Fruit fly (Drosophila melanogaster): ENCODE results near the gene GlcAT-S.
A peak's percentile ranks its signal among the peaks of the same experiment; 100 is the strongest.

Gene GlcAT-S

dm6 chr2L:9613922-9614321 is 2.3 kb upstream of the GlcAT-S start:
- TF ChIP-seq kay (GFP tag; ENCODE audit: borderline replicate concordance), result peak; percentile 84
- peak; percentile 11 for TF ChIP-seq CG7101 (tag; optimal IDR thresholded peaks at IDR 0.05)
- TF ChIP-seq CG33017 (tag; optimal IDR thresholded peaks at IDR 0.05), result no peak
- TF ChIP-seq CG1620 (GFP tag; optimal IDR thresholded peaks at IDR 0.05), result no peak

- no peak for TF ChIP-seq tj (GFP tag; optimal IDR thresholded peaks at IDR 0.05)
- no peak for TF ChIP-seq CG7101 (tag; optimal IDR thresholded peaks at IDR 0.05)
- no peak for TF ChIP-seq kay (GFP tag; ENCODE audit: borderline replicate concordance)
- TF ChIP-seq cic (GFP tag; optimal IDR thresholded peaks at IDR 0.05), result peak; percentile 40
- TF ChIP-seq CG33017 (tag; optimal IDR thresholded peaks at IDR 0.05), result no peak
- TF ChIP-seq Crg-1 (GFP tag; optimal IDR thresholded peaks at IDR 0.05), result no peak
- no peak for TF ChIP-seq Hr96 (GFP tag; optimal IDR thresholded peaks at IDR 0.05)
- TF ChIP-seq CG11617 (GFP tag; optimal IDR thresholded peaks at IDR 0.05), result no peak
- no peak for TF ChIP-seq bab1 (GFP tag; optimal IDR thresholded peaks at IDR 0.05)
- TF ChIP-seq toe (GFP tag; optimal IDR thresholded peaks at IDR 0.05), result no peak
- TF ChIP-seq CG7045 (GFP tag; optimal IDR thresholded peaks at IDR 0.05), result no peak
- no peak for TF ChIP-seq CG1620 (GFP tag; optimal IDR thresholded peaks at IDR 0.05)
- TF ChIP-seq CG5204 (GFP tag; optimal IDR thresholded peaks at IDR 0.05), result no peak
- TF ChIP-seq CG12768 (GFP tag; optimal IDR thresholded peaks at IDR 0.05), result no peak
- no peak for TF ChIP-seq ovo (GFP tag; optimal IDR thresholded peaks at IDR 0.05)
- TF ChIP-seq cnc (optimal IDR thresholded peaks at IDR 0.05), result peak in 1 of 2 experiments; percentile 54
- TF ChIP-seq Clk (GFP tag; optimal IDR thresholded peaks at IDR 0.05), result no peak
Measured at dm6 chr2L:9614674-9615258, 1.5 kb upstream of the GlcAT-S start.

DNA sequence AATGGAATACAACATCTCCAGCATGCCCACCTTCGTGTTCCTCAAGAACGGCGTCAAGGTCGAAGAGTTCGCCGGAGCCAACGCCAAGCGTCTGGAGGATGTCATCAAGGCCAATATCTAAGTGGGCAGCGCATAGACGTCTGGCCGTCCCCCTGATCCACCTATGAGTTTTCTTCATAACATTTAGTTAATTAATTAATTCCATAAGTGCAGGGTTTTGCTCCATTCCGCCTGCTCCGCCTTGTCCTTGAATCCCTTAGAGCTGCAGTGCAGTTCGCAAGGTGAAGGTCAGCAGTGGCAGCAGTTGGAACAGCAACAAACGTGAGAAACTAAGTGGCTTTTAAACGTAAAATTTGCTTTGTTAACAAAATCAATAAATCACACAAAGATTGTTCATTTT is 708 bp upstream of the GlcAT-S start:
- TF ChIP-seq ovo (GFP tag; optimal IDR thresholded peaks at IDR 0.05) (no peak), CG5204 (GFP tag; optimal IDR thresholded peaks at IDR 0.05) (no peak), kay (GFP tag; ENCODE audit: borderline replicate concordance) (no peak), bab1 (GFP tag; optimal IDR thresholded peaks at IDR 0.05) (no peak), Clk (GFP tag; optimal IDR thresholded peaks at IDR 0.05) (no peak), cnc (optimal IDR thresholded peaks at IDR 0.05) (no peak), CG7101 (tag; optimal IDR thresholded peaks at IDR 0.05) (no peak), CG7045 (GFP tag; optimal IDR thresholded peaks at IDR 0.05) (no peak), cic (GFP tag; optimal IDR thresholded peaks at IDR 0.05) (no peak), CG12768 (GFP tag; optimal IDR thresholded peaks at IDR 0.05) (no peak), Hr96 (GFP tag; optimal IDR thresholded peaks at IDR 0.05) (no peak), CG1620 (GFP tag; optimal IDR thresholded peaks at IDR 0.05) (no peak), CG14711 (tag; optimal IDR thresholded peaks at IDR 0.05) (no peak)

dm6 chr2L:9616654-9617053 is 385 bp downstream of the GlcAT-S start:
- TF ChIP-seq Clk (GFP tag; optimal IDR thresholded peaks at IDR 0.05) (no peak), cnc (optimal IDR thresholded peaks at IDR 0.05) (no peak), tj (GFP tag; optimal IDR thresholded peaks at IDR 0.05) (peak; percentile 59), CG14711 (tag; optimal IDR thresholded peaks at IDR 0.05) (no peak), ovo (GFP tag; optimal IDR thresholded peaks at IDR 0.05) (peak; percentile 49), bab1 (GFP tag; optimal IDR thresholded peaks at IDR 0.05) (peak; percentile 40), CG1620 (GFP tag; optimal IDR thresholded peaks at IDR 0.05) (peak; percentile 70), Hr96 (GFP tag; optimal IDR thresholded peaks at IDR 0.05) (no peak), CG33017 (tag; optimal IDR thresholded peaks at IDR 0.05) (peak; percentile 14), CG11617 (GFP tag; optimal IDR thresholded peaks at IDR 0.05) (peak; percentile 42), Mnt (GFP tag; optimal IDR thresholded peaks at IDR 0.05) (peak; percentile 80), CG7045 (GFP tag; optimal IDR thresholded peaks at IDR 0.05) (no peak), CG7101 (tag; optimal IDR thresholded peaks at IDR 0.05) (peak; percentile 12), CG5204 (GFP tag; optimal IDR thresholded peaks at IDR 0.05) (no peak), CG12768 (GFP tag; optimal IDR thresholded peaks at IDR 0.05) (no peak), toe (GFP tag; optimal IDR thresholded peaks at IDR 0.05) (no peak), kay (GFP tag; ENCODE audit: borderline replicate concordance) (no peak), Crg-1 (GFP tag; optimal IDR thresholded peaks at IDR 0.05) (peak; percentile 49), cic (GFP tag; optimal IDR thresholded peaks at IDR 0.05) (peak; percentile 5), pad (GFP tag; optimal IDR thresholded peaks at IDR 0.05) (no peak)

DNA sequence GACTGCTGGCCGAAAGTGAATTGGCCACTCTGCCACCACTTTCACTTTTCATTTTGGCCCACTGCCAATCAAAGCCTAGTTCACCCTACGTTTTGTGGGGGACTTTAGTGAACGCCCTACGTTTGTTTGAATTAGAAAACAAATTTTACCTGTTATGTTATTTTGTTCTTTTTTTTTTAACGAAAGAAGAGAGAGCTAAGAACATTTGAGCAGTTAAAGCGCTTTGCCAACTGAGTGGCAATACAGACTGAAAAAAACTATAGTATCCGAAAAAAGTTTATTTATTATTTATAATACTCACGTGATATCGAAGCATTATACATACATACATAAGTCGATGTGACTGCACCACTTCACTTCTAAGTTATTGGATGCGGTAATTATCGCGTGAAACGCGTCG is 1.6 kb downstream of the GlcAT-S start:
- peak; percentile 33 for TF ChIP-seq kay (GFP tag; ENCODE audit: borderline replicate concordance)
- peak; percentile 29 for TF ChIP-seq CG14711 (tag; optimal IDR thresholded peaks at IDR 0.05)
- TF ChIP-seq bab1 (GFP tag; optimal IDR thresholded peaks at IDR 0.05), result peak; percentile 69
- no peak for TF ChIP-seq Hr96 (GFP tag; optimal IDR thresholded peaks at IDR 0.05)

DNA sequence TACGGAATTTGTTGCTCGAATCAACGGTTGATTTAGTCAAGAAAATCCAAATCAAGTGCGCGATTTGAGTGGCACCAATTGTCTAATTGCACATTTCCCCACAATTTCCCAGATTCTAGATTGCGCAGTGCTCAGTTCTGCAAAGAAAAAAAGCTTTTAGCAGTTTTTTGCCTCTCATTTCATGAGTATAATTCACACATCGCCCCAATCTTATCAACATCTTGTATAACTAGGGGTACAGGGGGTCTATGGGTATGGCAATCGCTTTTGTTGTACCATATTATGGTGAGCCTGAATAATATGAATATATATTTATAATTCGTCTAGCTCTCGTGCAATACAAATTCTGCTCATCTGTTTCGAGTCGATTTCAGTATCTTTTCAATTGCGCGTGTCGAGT is 2.6 kb downstream of the GlcAT-S start:
- TF ChIP-seq CG33017 (tag; optimal IDR thresholded peaks at IDR 0.05) (no peak), kay (GFP tag; ENCODE audit: borderline replicate concordance) (peak; percentile 71), cic (GFP tag; optimal IDR thresholded peaks at IDR 0.05) (peak; percentile 42), pad (GFP tag; optimal IDR thresholded peaks at IDR 0.05) (peak; percentile 4), CG11617 (GFP tag; optimal IDR thresholded peaks at IDR 0.05) (no peak)

- TF ChIP-seq Mnt (GFP tag; optimal IDR thresholded peaks at IDR 0.05), result no peak
- TF ChIP-seq CG11617 (GFP tag; optimal IDR thresholded peaks at IDR 0.05), result no peak
- no peak for TF ChIP-seq cnc (optimal IDR thresholded peaks at IDR 0.05)
- peak; percentile 81 for TF ChIP-seq kay (GFP tag; ENCODE audit: borderline replicate concordance)
- peak; percentile 94 for TF ChIP-seq cic (GFP tag; optimal IDR thresholded peaks at IDR 0.05)
Measured at dm6 chr2L:9619925-9620324, 3.7 kb downstream of the GlcAT-S start.

Data from whole organism, adult.